Worm (Caenorhabditis elegans) whole organism, L2 larva: ENCODE results near the gene W07A12.4.

Experiments
- F13H6.1 ChIP-seq: sonication (generic microtip); optimal IDR thresholded peaks from 2 replicates; lab custom pipeline; 2016; ENCODE audit warnings: missing genetic modification characterization, missing compliant biosample characterization
- Y55F3AM.14 ChIP-seq: fragments of 200-800 bp; sonication (Bioruptor generic); optimal IDR thresholded peaks from 2 replicates; lab custom pipeline; 2018; ENCODE audit warnings: mild to moderate bottlenecking, missing genetic modification characterization, missing compliant biosample characterization
- ZK546.5 ChIP-seq: sonication (generic microtip); optimal IDR thresholded peaks from 2 replicates; lab custom pipeline; 2017; ENCODE audit warnings: missing biosample characterization, missing genetic modification characterization
- alr-1 ChIP-seq: fragments of 150-350 bp; optimal IDR thresholded peaks from 2 replicates; lab custom pipeline; 2014; ENCODE audit warnings: missing biosample characterization, missing genetic modification characterization
- ama-1 ChIP-seq: fragments of 150-350 bp; optimal IDR thresholded peaks from 2 replicates; lab custom pipeline; 2018; ENCODE audit warnings: inconsistent platforms
- blmp-1 ChIP-seq: sonication (generic microtip); optimal IDR thresholded peaks from 2 replicates; lab custom pipeline; 2017; ENCODE audit warnings: missing genetic modification characterization, mild to moderate bottlenecking, missing compliant biosample characterization, antibody characterized with exemption, moderate library complexity; ENCODE audit not compliant: insufficient read depth
- ceh-16 ChIP-seq: fragments of 150-350 bp; optimal IDR thresholded peaks from 2 replicates; lab custom pipeline; 2014; ENCODE audit warnings: missing biosample characterization, missing genetic modification characterization
- ceh-82 ChIP-seq: fragments of 150-350 bp; optimal IDR thresholded peaks from 2 replicates; lab custom pipeline; 2014; ENCODE audit warnings: missing biosample characterization, missing genetic modification characterization
- crh-2 ChIP-seq: sonication (generic microtip); optimal IDR thresholded peaks from 2 replicates; lab custom pipeline; 2017; ENCODE audit warnings: missing biosample characterization, missing genetic modification characterization
- dmd-4 ChIP-seq: sonication (generic microtip); optimal IDR thresholded peaks from 2 replicates; lab custom pipeline; 2017; ENCODE audit warnings: missing biosample characterization, missing genetic modification characterization
- egl-27 ChIP-seq: sonication (generic microtip); optimal IDR thresholded peaks from 3 replicates; lab custom pipeline; 2017; ENCODE audit warnings: missing biosample characterization, missing genetic modification reagents, missing genetic modification characterization
- elt-1 ChIP-seq: fragments of 150-350 bp; optimal IDR thresholded peaks from 2 replicates; lab custom pipeline; 2014; ENCODE audit warnings: missing biosample characterization, missing genetic modification characterization
- fos-1 ChIP-seq: fragments of 150-350 bp; optimal IDR thresholded peaks from 2 replicates; lab custom pipeline; 2014; ENCODE audit warnings: missing biosample characterization, missing genetic modification characterization
- gmeb-1 ChIP-seq: fragments of 150-350 bp; optimal IDR thresholded peaks from 2 replicates; lab custom pipeline; 2014; ENCODE audit warnings: missing biosample characterization, missing genetic modification characterization
- lin-39 ChIP-seq: fragments of 150-350 bp; optimal IDR thresholded peaks from 2 replicates; lab custom pipeline; 2014; ENCODE audit warnings: missing biosample characterization, missing genetic modification reagents, missing genetic modification characterization
- lsy-2 ChIP-seq, 2 experiments: fragments of 150-350 bp in 1 of 2; sonication (generic microtip) in 1 of 2; optimal IDR thresholded peaks; 2 replicates each; lab custom pipeline; 2014 to 2017; ENCODE audit warnings: missing biosample characterization in 2 of 2, missing genetic modification characterization in 2 of 2
- mab-5 ChIP-seq: fragments of 150-350 bp; optimal IDR thresholded peaks from 2 replicates; lab custom pipeline; 2014; ENCODE audit warnings: missing biosample characterization, missing genetic modification characterization
- mbf-1 ChIP-seq: sonication (generic microtip); optimal IDR thresholded peaks from 2 replicates; lab custom pipeline; 2017; ENCODE audit warnings: missing biosample characterization, missing genetic modification characterization
- nhr-10 ChIP-seq: sonication (generic microtip); optimal IDR thresholded peaks from 2 replicates; lab custom pipeline; 2017; ENCODE audit warnings: missing biosample characterization, missing genetic modification characterization
- nhr-11 ChIP-seq: fragments of 150-350 bp; optimal IDR thresholded peaks from 2 replicates; lab custom pipeline; 2014; ENCODE audit warnings: missing biosample characterization, missing genetic modification characterization
- nhr-12 ChIP-seq: fragments of 150-350 bp; optimal IDR thresholded peaks from 2 replicates; lab custom pipeline; 2014; ENCODE audit warnings: missing biosample characterization, missing genetic modification characterization
- nhr-129 ChIP-seq: fragments of 150-350 bp; optimal IDR thresholded peaks from 2 replicates; lab custom pipeline; 2014; ENCODE audit warnings: missing biosample characterization, missing genetic modification characterization
- nhr-21 ChIP-seq: fragments of 150-350 bp; optimal IDR thresholded peaks from 2 replicates; lab custom pipeline; 2014; ENCODE audit warnings: missing biosample characterization, missing genetic modification characterization
- nhr-237 ChIP-seq: fragments of 150-350 bp; optimal IDR thresholded peaks from 2 replicates; lab custom pipeline; 2014; ENCODE audit warnings: missing biosample characterization, missing genetic modification characterization
- nhr-25 ChIP-seq: fragments of 150-350 bp; sonication (generic microtip); optimal IDR thresholded peaks from 3 replicates; lab custom pipeline; 2014; ENCODE audit warnings: missing biosample characterization, missing genetic modification characterization
- nhr-6 ChIP-seq: fragments of 150-350 bp; optimal IDR thresholded peaks from 2 replicates; lab custom pipeline; 2014; ENCODE audit warnings: missing biosample characterization, missing genetic modification characterization
- peb-1 ChIP-seq: fragments of 150-350 bp; optimal IDR thresholded peaks from 2 replicates; lab custom pipeline; 2014; ENCODE audit warnings: missing biosample characterization, missing genetic modification characterization
- sem-4 ChIP-seq: fragments of 150-350 bp; optimal IDR thresholded peaks from 2 replicates; lab custom pipeline; 2014; ENCODE audit warnings: missing biosample characterization, missing genetic modification reagents, missing genetic modification characterization
- sma-3 ChIP-seq: sonication (generic microtip); optimal IDR thresholded peaks from 2 replicates; lab custom pipeline; 2016; ENCODE audit warnings: missing genetic modification reagents, missing genetic modification characterization, missing compliant biosample characterization
- sma-9 ChIP-seq, 2 experiments: fragments of 150-350 bp in 1 of 2; sonication (generic microtip) in 1 of 2; optimal IDR thresholded peaks; 2 replicates each; lab custom pipeline; 2014 to 2016; ENCODE audit warnings: missing genetic modification characterization in 2 of 2, mild to moderate bottlenecking in 1 of 2, missing biosample characterization in 1 of 2, missing compliant biosample characterization in 1 of 2, missing genetic modification reagents in 1 of 2, moderate library complexity in 1 of 2
- snpc-4 ChIP-seq: fragments of 150-350 bp; optimal IDR thresholded peaks from 2 replicates; lab custom pipeline; 2014; ENCODE audit warnings: missing biosample characterization, missing genetic modification characterization
- unc-39 ChIP-seq: fragments of 150-350 bp; optimal IDR thresholded peaks from 2 replicates; lab custom pipeline; 2014; ENCODE audit warnings: missing biosample characterization, missing genetic modification characterization
- unc-55 ChIP-seq: fragments of 150-350 bp; sonication (generic microtip); optimal IDR thresholded peaks from 3 replicates; lab custom pipeline; 2014; ENCODE audit warnings: missing biosample characterization, missing genetic modification reagents, missing genetic modification characterization
- unc-62 ChIP-seq: fragments of 150-350 bp; optimal IDR thresholded peaks from 2 replicates; lab custom pipeline; 2014; ENCODE audit warnings: missing biosample characterization, missing genetic modification reagents, missing genetic modification characterization
- ztf-11 ChIP-seq: sonication (generic microtip); optimal IDR thresholded peaks from 2 replicates; lab custom pipeline; 2017; ENCODE audit warnings: missing biosample characterization, missing genetic modification characterization

Gene W07A12.4

ce11 chrII:9132338-9132737, 13.7 kb upstream of the W07A12.4 start:
- TF ChIP-seq nhr-12 (tag; lab: Kevin White, UChicago) (no peak), peb-1 (tag; lab: Kevin White, UChicago) (no peak), ceh-82 (no peak), mbf-1 (tag; lab: Kevin White, UChicago) (no peak), sma-3 (GFP tag; lab: Kevin White, UChicago) (no peak), alr-1 (tag; lab: Kevin White, UChicago) (no peak), ama-1 (no peak), elt-1 (tag; lab: Kevin White, UChicago) (no peak), gmeb-1 (tag; lab: Kevin White, UChicago) (no peak), Y55F3AM.14 (GFP tag; lab: Kevin White, UChicago) (no peak), mab-5 (tag; lab: Kevin White, UChicago) (no peak), F13H6.1 (tag; lab: Kevin White, UChicago) (no peak), snpc-4 (no peak), nhr-129 (tag; lab: Kevin White, UChicago) (no peak), nhr-25 (tag; lab: Kevin White, UChicago) (no peak), ceh-16 (tag; lab: Kevin White, UChicago) (no peak), unc-62 (GFP tag; lab: Kevin White, UChicago) (no peak), crh-2 (tag; lab: Kevin White, UChicago) (no peak), ztf-11 (tag; lab: Kevin White, UChicago) (no peak), sma-9 (GFP tag; optimal IDR thresholded peaks at IDR 0.05; lab: Kevin White, UChicago) (no peak), sma-9 (tag; optimal IDR thresholded peaks at IDR 0.05; lab: Kevin White, UChicago) (no peak)
- TF ChIP-seq, all 48 proteins: peak for 0

- TF ChIP-seq nhr-21 (tag; lab: Kevin White, UChicago) (no peak), lsy-2 (tag; optimal IDR thresholded peaks at IDR 0.05; lab: Kevin White, UChicago) (no peak), nhr-25 (tag; lab: Kevin White, UChicago) (no peak), ztf-11 (tag; lab: Kevin White, UChicago) (no peak), nhr-6 (tag; lab: Kevin White, UChicago) (no peak), elt-1 (tag; lab: Kevin White, UChicago) (no peak), crh-2 (tag; lab: Kevin White, UChicago) (no peak), unc-62 (GFP tag; lab: Kevin White, UChicago) (no peak)
Observed at ce11 chrII:9135878-9136277, 10.2 kb upstream of the W07A12.4 start, which contains the start of gene nlp-78. Gene nlp-78, plus strand, starts transcription at chrII:9136178.

ce11 chrII:9137803-9138202, 8.3 kb upstream of the W07A12.4 start, which contains the start of gene C16D2.3:
Gene C16D2.3, plus strand, starts transcription at chrII:9138103.
- no peak for TF ChIP-seq nhr-11 (tag; lab: Kevin White, UChicago)
- no peak for TF ChIP-seq fos-1 (tag; lab: Kevin White, UChicago)
- no peak for TF ChIP-seq snpc-4
- TF ChIP-seq alr-1 (tag; lab: Kevin White, UChicago) = no peak
- TF ChIP-seq dmd-4 = no peak
- no peak for TF ChIP-seq ZK546.5 (tag; lab: Kevin White, UChicago)

- TF ChIP-seq blmp-1 (tag; lab: Kevin White, UChicago) (no peak), lsy-2 (tag; optimal IDR thresholded peaks at IDR 0.05; lab: Kevin White, UChicago) (no peak), gmeb-1 (tag; lab: Kevin White, UChicago) (no peak), nhr-25 (tag; lab: Kevin White, UChicago) (no peak), nhr-6 (tag; lab: Kevin White, UChicago) (no peak), sem-4 (tag; lab: Kevin White, UChicago) (no peak), snpc-4 (no peak), egl-27 (tag; lab: Kevin White, UChicago) (no peak), ztf-11 (tag; lab: Kevin White, UChicago) (no peak), nhr-10 (tag; lab: Kevin White, UChicago) (no peak), nhr-237 (no peak)
Observed at ce11 chrII:9139172-9139700, 6.8 kb upstream of the W07A12.4 start, which contains the start of gene Y9C2UA.1. Gene Y9C2UA.1, plus strand, starts transcription at chrII:9139650.

- TF ChIP-seq unc-55 = no peak
- no peak for TF ChIP-seq lin-39 (tag; lab: Kevin White, UChicago)
- TF ChIP-seq F13H6.1 (tag; lab: Kevin White, UChicago) = no peak
- TF ChIP-seq crh-2 (tag; lab: Kevin White, UChicago) = no peak
- TF ChIP-seq nhr-6 (tag; lab: Kevin White, UChicago) = no peak
- no peak for TF ChIP-seq ama-1
- no peak for TF ChIP-seq egl-27 (tag; lab: Kevin White, UChicago)
- no peak for TF ChIP-seq ceh-82
- TF ChIP-seq nhr-129 (tag; lab: Kevin White, UChicago) = no peak
- no peak for TF ChIP-seq gmeb-1 (tag; lab: Kevin White, UChicago)
- TF ChIP-seq unc-39 (tag; lab: Kevin White, UChicago) = no peak
- TF ChIP-seq, all 48 proteins: peak for 0
Observed at ce11 chrII:9141110-9141509, 5.0 kb upstream of the W07A12.4 start.
